Worm (Caenorhabditis elegans) whole organism, L4/young adult: ENCODE results near the gene C31E10.6.

ENCODE experiments used
- W03F9.2 ChIP-seq: fragments of 150-350 bp; optimal IDR thresholded peaks from 2 replicates; lab custom pipeline; 2014; ENCODE audit warnings: missing biosample characterization, missing genetic modification characterization
- dao-5 ChIP-seq: sonication (generic microtip); optimal IDR thresholded peaks from 2 replicates; lab custom pipeline; 2016; ENCODE audit warnings: missing genotype, missing genetic modification characterization, moderate library complexity, missing compliant biosample characterization

DNA sequence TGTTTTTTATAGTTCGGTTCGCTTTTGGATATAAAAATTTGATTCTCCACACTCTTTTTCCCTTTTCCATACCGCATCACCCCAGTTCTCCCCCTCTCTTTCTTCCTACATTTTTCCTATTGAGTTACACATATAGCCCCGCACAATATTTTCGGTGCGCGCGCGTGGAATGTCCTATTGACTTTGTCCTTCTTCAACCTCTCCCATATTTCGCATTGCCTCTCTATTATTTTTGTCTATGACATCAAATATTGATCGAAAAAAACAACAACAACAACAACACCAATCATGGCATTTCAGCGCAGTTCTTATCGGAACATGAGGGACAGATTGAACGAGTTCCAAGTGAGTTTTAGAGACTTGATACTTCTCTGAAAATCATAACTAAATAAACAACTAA lies 36.3 kb upstream of the C31E10.6 start, which contains the start of gene syx-2:
- TF ChIP-seq dao-5 (no peak), W03F9.2 (tag; lab: Kevin White, UChicago) (no peak)
